Worm (Caenorhabditis elegans) whole organism, L1 larva: ENCODE measurements around the gene ceh-28.
A peak's percentile ranks its signal among the peaks of the same experiment; 100 is the strongest.

ENCODE experiments used
- C16A3.4 ChIP-seq: fragments of 150-350 bp; optimal IDR thresholded peaks from 2 replicates; lab custom pipeline; 2014; ENCODE audit warnings: missing biosample characterization, missing genetic modification characterization
- C34B4.2 ChIP-seq: sonication (generic microtip); optimal IDR thresholded peaks from 2 replicates; lab custom pipeline; 2017; ENCODE audit warnings: mild to moderate bottlenecking, missing genetic modification characterization, missing compliant biosample characterization
- F16B12.6 ChIP-seq: fragments of 150-350 bp; optimal IDR thresholded peaks from 2 replicates; lab custom pipeline; 2014; ENCODE audit warnings: missing biosample characterization, missing genetic modification characterization
- aha-1 ChIP-seq: fragments of 150-350 bp; optimal IDR thresholded peaks from 2 replicates; lab custom pipeline; 2014; ENCODE audit warnings: missing biosample characterization, missing genetic modification characterization
- alr-1 ChIP-seq: fragments of 200-800 bp; sonication (Bioruptor generic); optimal IDR thresholded peaks from 2 replicates; lab custom pipeline; 2018; ENCODE audit warnings: borderline replicate concordance, mild to moderate bottlenecking, missing genetic modification characterization, missing compliant biosample characterization
- aly-2 ChIP-seq: fragments of 150-350 bp; optimal IDR thresholded peaks from 2 replicates; lab custom pipeline; 2014; ENCODE audit warnings: missing biosample characterization, missing genetic modification characterization
- ama-1 ChIP-seq: fragments of 150-350 bp; optimal IDR thresholded peaks from 2 replicates; lab custom pipeline; 2014
- ceh-63 ChIP-seq: fragments of 200-800 bp; sonication (Bioruptor generic); optimal IDR thresholded peaks from 2 replicates; lab custom pipeline; 2018; ENCODE audit warnings: mild to moderate bottlenecking, missing genetic modification characterization, missing compliant biosample characterization
- ceh-8 ChIP-seq: fragments of 200-800 bp; sonication (Bioruptor generic); optimal IDR thresholded peaks from 2 replicates; lab custom pipeline; 2018; ENCODE audit warnings: mild to moderate bottlenecking, missing genetic modification characterization, moderate library complexity, missing compliant biosample characterization
- ceh-82 ChIP-seq, 3 experiments: fragments of 150-350 bp in 1 of 3; sonication (generic microtip) in 2 of 3; optimal IDR thresholded peaks; 2 replicates each; lab custom pipeline; 2014 to 2017; ENCODE audit warnings: missing biosample characterization in 3 of 3, missing genetic modification characterization in 3 of 3
- ceh-90 ChIP-seq: sonication (generic microtip); optimal IDR thresholded peaks from 2 replicates; lab custom pipeline; 2016; ENCODE audit warnings: missing genetic modification characterization, missing compliant biosample characterization
- dpl-1 ChIP-seq, 3 experiments: fragments of 150-350 bp in 2 of 3; sonication (generic microtip) in 1 of 3; optimal IDR thresholded peaks; 2 replicates each; lab custom pipeline; 2014 to 2017; ENCODE audit warnings: missing biosample characterization in 3 of 3, missing genetic modification characterization in 3 of 3, missing genetic modification reagents in 3 of 3
- efl-1 ChIP-seq, 4 experiments: fragments of 150-350 bp; optimal IDR thresholded peaks in 3 of 4; peaks in 1 of 4; 1 replicate in 1 of 4; 2 replicates in 3 of 4; lab custom pipeline; 2014; ENCODE audit warnings: missing biosample characterization in 2 of 4, missing genetic modification characterization in 2 of 4, missing genetic modification reagents in 2 of 4
- efl-3 ChIP-seq: fragments of 200-800 bp; sonication (Bioruptor generic); optimal IDR thresholded peaks from 2 replicates; lab custom pipeline; 2018; ENCODE audit warnings: mild to moderate bottlenecking, missing genetic modification characterization, missing compliant biosample characterization
- egl-13 ChIP-seq: sonication (generic microtip); optimal IDR thresholded peaks from 2 replicates; lab custom pipeline; 2016; ENCODE audit warnings: missing genotype, missing genetic modification reagents, missing genetic modification characterization, missing compliant biosample characterization
- egl-27 ChIP-seq, 2 experiments: fragments of 150-350 bp in 1 of 2; sonication (generic microtip); optimal IDR thresholded peaks; 3 replicates each; lab custom pipeline; 2017 to 2018; ENCODE audit warnings: missing biosample characterization in 2 of 2, missing genetic modification characterization in 2 of 2, missing genetic modification reagents in 2 of 2
- elt-3 ChIP-seq, 6 experiments: fragments of 150-350 bp in 1 of 6; sonication (generic microtip); optimal IDR thresholded peaks; 2 replicates each; lab custom pipeline; 2017 to 2018; ENCODE audit warnings: missing biosample characterization in 6 of 6, missing genetic modification characterization in 6 of 6, inconsistent platforms in 1 of 6
- ets-5 ChIP-seq: fragments of 200-800 bp; sonication (Bioruptor generic); IDR thresholded peaks from 2 replicates; pipeline ENCODE4 v1.3.6; 2022; ENCODE audit warnings: missing genetic modification characterization, missing compliant biosample characterization
- fos-1 ChIP-seq: fragments of 150-350 bp; optimal IDR thresholded peaks from 2 replicates; lab custom pipeline; 2014; ENCODE audit warnings: missing biosample characterization, missing genetic modification characterization
- grh-1 ChIP-seq: fragments of 200-800 bp; sonication (Bioruptor generic); IDR thresholded peaks from 2 replicates; pipeline ENCODE4 v1.3.6; 2022; ENCODE audit warnings: missing genetic modification reagents, missing genetic modification characterization, missing compliant biosample characterization
- hpl-2 ChIP-seq: fragments of 150-350 bp; optimal IDR thresholded peaks from 2 replicates; lab custom pipeline; 2014; ENCODE audit warnings: missing biosample characterization, missing genetic modification reagents, missing genetic modification characterization
- irx-1 ChIP-seq: sonication (generic microtip); optimal IDR thresholded peaks from 2 replicates; lab custom pipeline; 2016; ENCODE audit warnings: missing genetic modification characterization, missing compliant biosample characterization
- lin-13 ChIP-seq: fragments of 150-350 bp; optimal IDR thresholded peaks from 2 replicates; lab custom pipeline; 2014; ENCODE audit warnings: missing biosample characterization, missing genetic modification reagents, missing genetic modification characterization
- lin-15B ChIP-seq: fragments of 150-350 bp; sonication (generic microtip); optimal IDR thresholded peaks from 3 replicates; lab custom pipeline; 2014; ENCODE audit warnings: missing biosample characterization, missing genetic modification characterization
- lin-35 ChIP-seq, 2 experiments: fragments of 150-350 bp; optimal IDR thresholded peaks; 2 replicates each; lab custom pipeline; 2014; ENCODE audit warnings: missing biosample characterization in 2 of 2, missing genetic modification characterization in 2 of 2, missing genetic modification reagents in 2 of 2
- lin-39 ChIP-seq: fragments of 150-350 bp; optimal IDR thresholded peaks from 2 replicates; lab custom pipeline; 2014; ENCODE audit warnings: missing biosample characterization, missing genetic modification reagents, missing genetic modification characterization
- mab-9 ChIP-seq: fragments of 200-800 bp; sonication (Bioruptor generic); IDR thresholded peaks from 2 replicates; pipeline ENCODE4 v1.3.6; 2022; ENCODE audit warnings: missing genetic modification reagents, missing genetic modification characterization, missing compliant biosample characterization
- mdl-1 ChIP-seq, 2 experiments: fragments of 150-350 bp; optimal IDR thresholded peaks; 2 replicates each; lab custom pipeline; 2014 to 2017; ENCODE audit warnings: missing biosample characterization in 2 of 2, missing genetic modification characterization in 2 of 2, inconsistent platforms in 1 of 2
- nhr-12 ChIP-seq: sonication (generic microtip); optimal IDR thresholded peaks from 2 replicates; lab custom pipeline; 2017; ENCODE audit warnings: missing biosample characterization, missing genetic modification characterization
- nhr-19 ChIP-seq: fragments of 200-800 bp; sonication (Bioruptor generic); conservative IDR thresholded peaks from 2 replicates; pipeline ENCODE4 v1.3.6; 2022; ENCODE audit warnings: missing genetic modification characterization, missing compliant biosample characterization
- nhr-20 ChIP-seq: sonication (generic microtip); optimal IDR thresholded peaks from 2 replicates; lab custom pipeline; 2016; ENCODE audit warnings: mild to moderate bottlenecking, missing genetic modification characterization, missing compliant biosample characterization
- nhr-237 ChIP-seq: fragments of 150-350 bp; optimal IDR thresholded peaks from 2 replicates; lab custom pipeline; 2014; ENCODE audit warnings: missing biosample characterization, missing genetic modification characterization
- nhr-47 ChIP-seq: sonication (generic microtip); optimal IDR thresholded peaks from 2 replicates; lab custom pipeline; 2016; ENCODE audit warnings: mild to moderate bottlenecking, missing genetic modification characterization, moderate library complexity, missing compliant biosample characterization
- nhr-76 ChIP-seq: sonication (generic microtip); optimal IDR thresholded peaks from 2 replicates; lab custom pipeline; 2017; ENCODE audit warnings: missing biosample characterization, missing genetic modification characterization
- nhr-77 ChIP-seq: fragments of 150-350 bp; optimal IDR thresholded peaks from 2 replicates; lab custom pipeline; 2014; ENCODE audit warnings: missing biosample characterization, missing genetic modification characterization
- nhr-85 ChIP-seq: sonication (generic microtip); peaks from one replicate; lab custom pipeline; 2016; ENCODE audit warnings: missing genetic modification characterization, inconsistent platforms, missing compliant biosample characterization
- nhr-90 ChIP-seq: sonication (generic microtip); optimal IDR thresholded peaks from 2 replicates; lab custom pipeline; 2016; ENCODE audit warnings: mild to moderate bottlenecking, missing genetic modification characterization, missing compliant biosample characterization; ENCODE audit not compliant: poor library complexity
- skn-1 ChIP-seq: fragments of 150-350 bp; optimal IDR thresholded peaks from 2 replicates; lab custom pipeline; 2014; ENCODE audit warnings: missing biosample characterization, missing genetic modification characterization
- snpc-4 ChIP-seq: fragments of 150-350 bp; optimal IDR thresholded peaks from 2 replicates; lab custom pipeline; 2014; ENCODE audit warnings: missing biosample characterization, missing genetic modification characterization
- snu-23 ChIP-seq: sonication (generic microtip); optimal IDR thresholded peaks from 2 replicates; lab custom pipeline; 2016; ENCODE audit warnings: missing genetic modification characterization, missing compliant biosample characterization
- swsn-7 ChIP-seq: sonication (generic microtip); optimal IDR thresholded peaks from 2 replicates; lab custom pipeline; 2016; ENCODE audit warnings: missing genetic modification characterization, missing compliant biosample characterization
- unc-30 ChIP-seq: sonication (generic microtip); optimal IDR thresholded peaks from 2 replicates; lab custom pipeline; 2017; ENCODE audit warnings: missing biosample characterization, missing genetic modification characterization
- unc-62 ChIP-seq: fragments of 150-350 bp; optimal IDR thresholded peaks from 2 replicates; lab custom pipeline; 2014; ENCODE audit warnings: missing biosample characterization, missing genetic modification reagents, missing genetic modification characterization
- unc-86 ChIP-seq: sonication (generic microtip); optimal IDR thresholded peaks from 2 replicates; lab custom pipeline; 2016; ENCODE audit warnings: missing genetic modification characterization, missing compliant biosample characterization
- xbp-1 ChIP-seq: sonication (generic microtip); optimal IDR thresholded peaks from 2 replicates; lab custom pipeline; 2016; ENCODE audit warnings: missing genetic modification characterization, missing compliant biosample characterization
- ztf-11 ChIP-seq, 2 experiments: sonication (generic microtip); optimal IDR thresholded peaks; 2 replicates each; lab custom pipeline; 2016 to 2017; ENCODE audit warnings: missing genetic modification characterization in 2 of 2, missing biosample characterization in 1 of 2, missing compliant biosample characterization in 1 of 2
- ztf-4 ChIP-seq: fragments of 150-350 bp; optimal IDR thresholded peaks from 2 replicates; lab custom pipeline; 2014; ENCODE audit warnings: missing biosample characterization, missing genetic modification characterization

Gene ceh-28

DNA sequence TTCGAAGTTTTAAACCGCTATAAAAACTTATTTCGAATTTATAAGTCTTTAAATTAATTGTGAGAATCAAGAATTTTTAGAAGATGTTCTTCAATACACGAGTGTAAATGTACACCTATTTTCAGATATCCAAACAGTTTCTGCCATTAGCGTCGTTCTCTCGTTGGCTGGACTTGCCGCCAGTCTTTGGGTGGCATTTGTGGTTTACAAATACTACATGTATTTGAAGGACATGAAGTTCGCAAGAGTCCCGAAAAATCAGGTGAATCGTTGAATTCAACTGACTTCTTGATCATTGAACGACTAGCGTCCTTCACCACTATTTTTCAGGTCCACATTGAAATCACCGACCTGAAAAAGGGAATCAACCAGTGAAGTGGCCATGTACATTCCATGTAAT is 41.2 kb downstream of the ceh-28 start:
- TF ChIP-seq ceh-63 (GFP tag; lab: Kevin White, UChicago) (no peak), efl-1 (optimal IDR thresholded peaks at IDR 0.05; lab: Kevin White, UChicago) (no peak), efl-1 (GFP tag; optimal IDR thresholded peaks at IDR 0.05 in 1 of 2; lab: Kevin White, UChicago) (peak in 1 of 2 experiments; percentile 74), aly-2 (no peak), ets-5 (GFP tag; lab: Robert Waterston, UW) (no peak), nhr-85 (tag; lab: Kevin White, UChicago) (peak; percentile 57), grh-1 (GFP tag; lab: Robert Waterston, UW) (0 out of 2 replicates have a peak, but pooled peaks have one; percentile 14), hpl-2 (no peak), snpc-4 (tag; lab: Kevin White, UChicago) (no peak), F16B12.6 (tag; lab: Kevin White, UChicago) (no peak), unc-86 (tag; lab: Kevin White, UChicago) (no peak)

DNA sequence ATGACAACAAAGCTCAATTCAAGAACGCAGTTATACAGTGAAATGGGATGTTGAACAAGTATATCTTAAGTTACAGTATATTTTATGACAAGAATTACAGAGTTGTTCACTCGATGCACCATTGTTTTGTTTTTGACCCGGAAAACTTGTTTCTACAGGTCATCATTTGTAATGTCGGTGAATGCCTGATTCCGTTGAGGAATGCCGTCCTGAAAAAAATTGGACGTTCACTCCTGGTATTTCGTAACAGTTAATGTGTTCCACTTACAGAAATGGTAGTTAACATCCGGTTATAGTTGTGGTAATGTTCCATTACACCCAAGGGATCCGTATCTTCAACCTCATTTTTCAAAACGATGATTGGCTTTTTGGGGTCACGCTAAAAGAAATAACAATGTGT is 41.9 kb downstream of the ceh-28 start:
- TF ChIP-seq nhr-47 (tag; lab: Kevin White, UChicago): no peak
- TF ChIP-seq unc-62 (GFP tag; lab: Kevin White, UChicago): no peak
- no peak for TF ChIP-seq egl-27 (tag; optimal IDR thresholded peaks at IDR 0.05; lab: Kevin White, UChicago)
- no peak for TF ChIP-seq efl-1 (optimal IDR thresholded peaks at IDR 0.05; lab: Kevin White, UChicago)
- peak in 1 of 2 experiments; percentile 30 for TF ChIP-seq efl-1 (GFP tag; optimal IDR thresholded peaks at IDR 0.05 in 1 of 2; lab: Kevin White, UChicago)
- TF ChIP-seq nhr-90 (tag; lab: Kevin White, UChicago): peak; percentile 50
- TF ChIP-seq ceh-8 (GFP tag; lab: Kevin White, UChicago): no peak
- no peak for TF ChIP-seq C16A3.4 (tag; lab: Kevin White, UChicago)
- no peak for TF ChIP-seq elt-3 (tag; optimal IDR thresholded peaks at IDR 0.05; lab: Kevin White, UChicago)
- TF ChIP-seq ceh-82 (tag; optimal IDR thresholded peaks at IDR 0.05; lab: Kevin White, UChicago): no peak
- no peak for TF ChIP-seq mab-9 (GFP tag; lab: Robert Waterston, UW)
- TF ChIP-seq ztf-4 (tag; lab: Kevin White, UChicago): no peak
- peak in 1 of 2 experiments; percentile 1 for TF ChIP-seq lin-35 (GFP tag; optimal IDR thresholded peaks at IDR 0.05; lab: Kevin White, UChicago)
- TF ChIP-seq ama-1: peak; percentile 59

ce11 chrX:13119900-13120299 is 45.4 kb downstream of the ceh-28 start:
- TF ChIP-seq efl-3 (no peak), nhr-19 (GFP tag; lab: Robert Waterston, UW) (no peak), xbp-1 (tag; lab: Kevin White, UChicago) (no peak), ceh-90 (tag; lab: Kevin White, UChicago) (no peak), efl-1 (optimal IDR thresholded peaks at IDR 0.05; lab: Kevin White, UChicago) (no peak), efl-1 (GFP tag; optimal IDR thresholded peaks at IDR 0.05 in 1 of 2; lab: Kevin White, UChicago) (peak in 1 of 2 experiments; percentile 35), egl-27 (tag; optimal IDR thresholded peaks at IDR 0.05; lab: Kevin White, UChicago) (no peak), dpl-1 (GFP tag; optimal IDR thresholded peaks at IDR 0.05; lab: Kevin White, UChicago) (no peak), nhr-76 (tag; lab: Kevin White, UChicago) (no peak), unc-30 (tag; lab: Kevin White, UChicago) (no peak), nhr-77 (tag; lab: Kevin White, UChicago) (no peak), alr-1 (tag; lab: Kevin White, UChicago) (no peak), snu-23 (GFP tag; lab: Kevin White, UChicago) (peak; percentile 51), nhr-47 (tag; lab: Kevin White, UChicago) (no peak), nhr-90 (tag; lab: Kevin White, UChicago) (peak; percentile 15), mdl-1 (tag; optimal IDR thresholded peaks at IDR 0.05; lab: Kevin White, UChicago) (no peak), nhr-237 (tag; lab: Kevin White, UChicago) (no peak), irx-1 (tag; lab: Kevin White, UChicago) (no peak), egl-13 (tag; lab: Kevin White, UChicago) (no peak), aha-1 (tag; lab: Kevin White, UChicago) (no peak), nhr-20 (tag; lab: Kevin White, UChicago) (peak; percentile 56), lin-15B (tag; lab: Kevin White, UChicago) (no peak), ztf-4 (tag; lab: Kevin White, UChicago) (no peak), ztf-11 (tag; optimal IDR thresholded peaks at IDR 0.05; lab: Kevin White, UChicago) (no peak), fos-1 (no peak), aly-2 (no peak), C34B4.2 (tag; lab: Kevin White, UChicago) (no peak), lin-35 (GFP tag; optimal IDR thresholded peaks at IDR 0.05; lab: Kevin White, UChicago) (peak in 1 of 2 experiments; percentile 2), unc-86 (tag; lab: Kevin White, UChicago) (no peak), nhr-12 (tag; lab: Kevin White, UChicago) (no peak), lin-39 (tag; lab: Kevin White, UChicago) (no peak), lin-13 (GFP tag; lab: Kevin White, UChicago) (no peak), swsn-7 (tag; lab: Kevin White, UChicago) (no peak), F16B12.6 (tag; lab: Kevin White, UChicago) (no peak), mab-9 (GFP tag; lab: Robert Waterston, UW) (no peak), ceh-63 (GFP tag; lab: Kevin White, UChicago) (no peak), ets-5 (GFP tag; lab: Robert Waterston, UW) (no peak), skn-1 (tag; lab: Kevin White, UChicago) (no peak)
